Fruit fly (Drosophila melanogaster) Kc167 (cell line): ENCODE measurements around the gene CG14207.

Experiments
- Myc ChIP-seq: fragments of >200 bp; optimal IDR thresholded peaks from 2 replicates; lab custom pipeline; 2017; ENCODE audit warnings: missing external identifiers
- Sin3A ChIP-seq: fragments of >200 bp; optimal IDR thresholded peaks from 2 replicates; lab custom pipeline; 2018; ENCODE audit warnings: missing external identifiers
- h ChIP-seq: fragments of >200 bp; optimal IDR thresholded peaks from 3 replicates; lab custom pipeline; 2018; ENCODE audit warnings: missing external identifiers
- insv ChIP-seq: fragments of >200 bp; optimal IDR thresholded peaks from 3 replicates; lab custom pipeline; 2018; ENCODE audit warnings: missing external identifiers
- psq ChIP-seq: fragments of >200 bp; optimal IDR thresholded peaks from 2 replicates; lab custom pipeline; 2017; ENCODE audit warnings: missing external identifiers
- ttk ChIP-seq: sonication (Bioruptor generic); optimal IDR thresholded peaks from 2 replicates; lab custom pipeline; 2017; ENCODE audit warnings: missing external identifiers

CG14207 gene

DNA sequence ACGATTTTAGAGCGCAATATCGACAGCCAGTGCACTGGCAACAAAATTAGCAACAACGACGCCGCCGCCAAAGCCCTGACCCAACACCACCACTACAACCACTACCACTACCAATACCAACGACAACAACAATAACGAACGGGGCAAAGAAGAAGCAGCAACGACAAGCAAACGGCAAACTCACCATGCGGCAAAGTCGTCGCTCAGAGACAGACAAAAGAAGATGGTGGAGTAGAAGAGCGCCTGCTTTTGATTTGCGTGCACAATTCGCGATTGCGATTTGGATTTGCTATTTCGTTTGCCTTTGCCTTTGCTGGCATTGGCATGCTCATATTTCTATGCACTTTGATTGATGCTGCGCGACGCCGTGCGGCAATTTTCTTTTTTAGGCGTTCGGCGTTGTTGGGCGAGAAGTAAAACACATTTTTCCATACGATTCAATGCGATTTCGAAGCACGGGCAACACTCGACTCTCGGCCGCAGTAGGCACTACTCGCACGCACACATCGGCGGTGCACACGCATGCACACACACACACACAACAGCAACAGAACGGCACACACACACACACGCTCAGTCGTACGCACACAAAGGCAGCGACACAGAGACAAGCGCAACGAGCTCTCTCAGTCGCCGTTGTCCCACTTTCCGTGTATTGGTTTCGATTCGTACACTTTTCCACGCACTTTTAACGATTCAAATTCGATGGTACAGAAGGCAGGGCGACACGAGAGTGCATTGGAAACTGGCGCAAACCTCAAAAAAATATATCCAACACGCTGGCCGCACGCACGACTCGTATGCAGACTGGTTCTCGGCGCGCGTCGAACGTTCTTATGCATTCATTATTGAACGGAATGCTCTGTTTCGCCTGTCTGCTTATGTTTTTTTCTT, 32.7 kb downstream of the CG14207 start:
- TF ChIP-seq psq (lab: Kevin White, UChicago) (no peak), ttk (lab: Kevin White, UChicago) (no peak), h (lab: Kevin White, UChicago) (no peak), Sin3A (lab: Kevin White, UChicago) (no peak)

DNA sequence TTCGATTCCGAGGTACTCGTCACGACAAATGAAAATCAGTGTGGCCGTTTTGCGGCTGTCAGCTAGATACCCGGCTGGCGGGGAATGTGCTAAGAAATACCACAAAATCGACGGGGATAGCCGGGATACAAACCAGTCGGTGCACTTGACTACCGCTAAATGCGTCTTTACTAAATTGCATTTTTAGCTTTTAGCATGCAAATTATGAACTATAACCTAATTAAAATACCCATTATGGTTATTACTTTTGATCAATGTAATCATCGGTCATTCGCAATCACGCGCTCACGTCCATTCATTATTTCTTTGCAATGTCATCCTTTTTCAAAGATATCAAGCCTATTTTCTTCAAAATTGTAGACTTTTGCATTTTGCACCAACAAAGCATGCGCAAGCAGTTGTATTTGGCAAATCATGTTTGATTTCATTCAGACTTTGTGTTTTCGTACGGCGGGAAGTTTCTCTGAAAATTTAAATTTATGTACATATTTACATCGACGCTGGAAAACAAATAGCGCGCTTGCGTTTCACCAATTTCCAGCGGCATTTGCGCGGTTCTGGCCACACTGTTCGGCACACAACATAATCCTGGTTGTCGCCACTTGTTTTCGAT, 33.4 kb downstream of the CG14207 start, which contains the start of gene Rcd-1:
Gene Rcd-1, plus strand, starts transcription at position 440 of the 613 bp plus-strand sequence.
- TF ChIP-seq Myc (lab: Kevin White, UChicago) (no peak), ttk (lab: Kevin White, UChicago) (no peak), insv (lab: Kevin White, UChicago) (no peak), psq (lab: Kevin White, UChicago) (no peak), h (lab: Kevin White, UChicago) (no peak), Sin3A (lab: Kevin White, UChicago) (no peak)

DNA sequence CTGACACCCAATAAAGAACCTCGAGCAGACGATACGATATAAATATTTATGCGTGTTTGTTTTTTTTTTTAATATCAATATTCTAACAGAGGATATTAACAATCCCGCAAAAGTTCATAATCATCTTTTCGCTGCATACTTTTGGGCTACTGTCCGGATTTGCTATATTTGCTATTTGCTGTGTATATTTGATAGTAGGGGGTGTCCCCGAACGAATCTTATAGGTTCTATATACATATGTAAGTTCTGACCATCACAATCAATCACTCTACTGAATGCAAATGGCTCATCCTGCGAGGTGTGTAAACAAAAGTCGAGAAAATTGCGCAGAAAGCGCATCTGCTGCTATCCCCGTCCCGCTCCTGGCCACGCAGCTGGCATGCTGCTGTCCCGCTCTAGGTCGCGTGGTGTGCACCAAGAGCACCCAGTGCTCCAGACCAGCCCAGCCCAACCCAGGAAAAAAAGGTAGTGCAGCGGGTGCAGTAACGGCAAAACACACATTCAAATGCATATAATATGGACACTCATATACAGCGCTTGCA, 35.8 kb downstream of the CG14207 start:
- TF ChIP-seq h (lab: Kevin White, UChicago) (no peak), Sin3A (lab: Kevin White, UChicago) (no peak), ttk (lab: Kevin White, UChicago) (no peak), psq (lab: Kevin White, UChicago) (no peak), Myc (lab: Kevin White, UChicago) (no peak), insv (lab: Kevin White, UChicago) (no peak)

DNA sequence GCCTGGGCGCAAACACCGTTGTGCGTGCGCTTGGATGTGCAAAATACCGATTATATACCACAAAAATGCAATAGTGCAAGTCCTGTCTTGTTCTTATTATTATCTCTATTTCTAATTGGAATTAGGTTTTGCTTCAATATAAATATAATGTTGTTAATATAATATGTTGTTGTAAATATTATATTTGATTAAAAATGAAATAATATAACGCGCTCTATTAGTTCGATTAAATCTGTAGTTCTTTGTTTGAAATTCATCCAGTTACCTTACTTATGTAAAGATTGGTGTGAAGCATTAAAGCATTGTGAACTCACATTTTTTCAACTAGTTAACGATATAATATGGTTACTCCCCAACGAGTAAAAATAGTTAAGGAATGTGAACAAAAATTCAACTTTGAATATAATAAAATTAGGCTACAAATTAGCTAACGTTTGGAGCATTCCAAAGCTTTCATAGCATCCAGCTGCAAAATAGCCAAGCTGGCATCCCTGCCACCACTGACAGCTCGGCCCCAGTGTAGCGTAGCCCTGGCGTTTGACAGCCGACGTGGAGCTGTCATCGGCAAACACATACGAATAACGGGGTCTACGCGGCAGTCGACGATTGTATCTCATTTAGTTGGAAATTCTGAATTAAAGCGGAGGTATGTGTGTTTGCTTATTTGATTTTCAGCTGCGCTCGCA, 38.0 kb downstream of the CG14207 start, which contains the start of the genes CG12237 and Sec61gamma:
Gene CG12237, minus strand, starts transcription at position 51 of the 686 bp plus-strand sequence.
Gene Sec61gamma, plus strand, starts transcription at position 509 of the 686 bp plus-strand sequence.
- TF ChIP-seq Sin3A (lab: Kevin White, UChicago), result no peak
- no peak for TF ChIP-seq ttk (lab: Kevin White, UChicago)
- TF ChIP-seq insv (lab: Kevin White, UChicago), result no peak
- TF ChIP-seq h (lab: Kevin White, UChicago), result no peak
- no peak for TF ChIP-seq Myc (lab: Kevin White, UChicago)
- TF ChIP-seq psq (lab: Kevin White, UChicago), result no peak

DNA sequence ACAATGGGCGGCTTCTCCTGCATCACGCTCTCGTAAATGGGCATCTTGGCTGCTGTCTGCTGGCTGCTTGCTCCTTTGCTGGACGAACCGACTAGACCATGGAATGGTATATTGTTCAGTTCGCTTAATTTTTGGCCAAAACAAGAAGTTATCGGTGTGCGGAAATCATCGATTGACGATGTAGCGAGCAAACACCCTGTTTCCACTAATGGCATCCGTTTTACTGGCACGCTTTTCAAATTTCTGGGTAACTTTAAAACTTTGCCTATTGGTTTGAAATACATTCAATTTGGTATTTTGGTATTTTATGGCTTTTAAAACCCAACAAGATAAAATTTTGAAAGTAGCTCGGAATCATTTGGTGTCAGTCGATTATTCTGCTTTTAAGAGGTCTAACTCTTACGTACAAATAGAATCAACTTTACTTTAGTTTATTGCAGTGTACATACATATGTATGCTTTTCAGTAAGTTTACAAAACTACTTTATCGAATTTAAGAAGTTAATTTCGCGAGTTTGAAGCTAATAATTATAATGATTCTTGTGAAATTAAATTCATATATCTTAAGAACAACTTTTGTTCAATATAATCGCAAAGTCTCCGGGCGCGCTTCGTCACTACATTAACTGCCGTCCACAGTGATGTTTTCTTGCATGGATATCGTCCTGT, 41.0 kb downstream of the CG14207 start, which contains the start of gene Arp10:
Gene Arp10, minus strand, starts transcription at position 304 of the 669 bp plus-strand sequence.
- TF ChIP-seq ttk (lab: Kevin White, UChicago) (no peak), Sin3A (lab: Kevin White, UChicago) (no peak), h (lab: Kevin White, UChicago) (no peak), psq (lab: Kevin White, UChicago) (no peak), insv (lab: Kevin White, UChicago) (no peak)

DNA sequence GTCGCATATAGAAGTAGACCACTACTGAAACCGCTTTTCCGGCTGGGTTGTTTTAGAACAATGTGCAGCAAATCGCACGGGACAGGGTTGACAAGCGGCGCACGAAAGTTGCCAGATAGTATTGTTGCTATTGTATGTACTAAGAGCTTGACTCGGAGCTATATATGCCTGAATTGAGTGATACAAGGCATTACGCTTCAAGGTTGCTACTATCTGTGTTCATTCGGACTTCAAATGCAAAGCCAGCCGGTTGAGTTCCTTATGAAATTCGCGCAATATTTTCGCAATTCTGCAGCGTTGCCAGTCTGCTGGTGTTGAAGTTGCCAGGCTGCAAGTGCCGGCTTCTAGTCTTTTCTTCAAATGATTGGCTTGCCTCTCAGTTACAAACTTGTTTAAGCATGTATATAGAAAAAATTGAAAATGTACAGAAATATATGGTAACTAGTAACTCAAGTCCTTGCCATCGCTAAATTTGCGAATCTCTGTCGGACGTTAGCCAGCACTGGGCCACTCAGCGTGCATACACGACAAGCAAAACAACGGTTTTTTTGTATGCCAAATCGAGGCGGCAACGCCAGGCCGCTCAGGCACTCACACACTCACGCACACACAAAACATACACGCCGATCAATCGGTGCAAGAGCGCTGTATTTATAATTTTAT, 46.9 kb downstream of the CG14207 start, which contains the start of the genes Ranbp21 and Elys:
Gene Ranbp21, minus strand, starts transcription at position 513 of the 663 bp plus-strand sequence.
Gene Elys, plus strand, starts transcription at position 549 of the 663 bp plus-strand sequence.
- TF ChIP-seq Myc (lab: Kevin White, UChicago), result no peak
- TF ChIP-seq insv (lab: Kevin White, UChicago), result no peak
- TF ChIP-seq Sin3A (lab: Kevin White, UChicago), result no peak
- TF ChIP-seq ttk (lab: Kevin White, UChicago), result no peak
- no peak for TF ChIP-seq psq (lab: Kevin White, UChicago)
- TF ChIP-seq h (lab: Kevin White, UChicago), result no peak
